Worm (Caenorhabditis elegans): Measurements from ENCODE around the gene K08D9.4.

The K08D9.4 gene

ce11 chrV:3200323-3200722 is at the start of gene K08D9.4:
Gene K08D9.4 (minus strand): TSS chrV:3200423.
- TF ChIP-seq blmp-1 (tag; optimal IDR thresholded peaks at IDR 0.05; ENCODE audit: insufficient read depth) (no peak), nhr-237 (tag; optimal IDR thresholded peaks at IDR 0.05) (no peak), ceh-16 (tag; optimal IDR thresholded peaks at IDR 0.05) (no peak), mbf-1 (tag; optimal IDR thresholded peaks at IDR 0.05) (no peak), nhr-23 (tag; optimal IDR thresholded peaks at IDR 0.05) (no peak), ceh-82 (tag; optimal IDR thresholded peaks at IDR 0.05) (no peak), ztf-4 (tag; optimal IDR thresholded peaks at IDR 0.05) (no peak), sem-4 (tag; optimal IDR thresholded peaks at IDR 0.05) (no peak), lsy-2 (tag; optimal IDR thresholded peaks at IDR 0.05) (no peak), Y55F3AM.14 (GFP tag; optimal IDR thresholded peaks at IDR 0.05) (no peak), nhr-12 (tag; optimal IDR thresholded peaks at IDR 0.05) (no peak), mab-5 (tag; optimal IDR thresholded peaks at IDR 0.05) (no peak), sma-9 (GFP tag; optimal IDR thresholded peaks at IDR 0.05) (no peak), sma-9 (tag; optimal IDR thresholded peaks at IDR 0.05) (no peak), dmd-4 (tag; optimal IDR thresholded peaks at IDR 0.05) (no peak), gmeb-1 (tag; optimal IDR thresholded peaks at IDR 0.05) (no peak), unc-55 (GFP tag; optimal IDR thresholded peaks at IDR 0.05) (no peak), peb-1 (tag; optimal IDR thresholded peaks at IDR 0.05) (no peak)

- TF ChIP-seq lsy-2 (tag; optimal IDR thresholded peaks at IDR 0.05) = no peak
- TF ChIP-seq mdl-1 (tag; optimal IDR thresholded peaks at IDR 0.05) = no peak
- TF ChIP-seq ceh-82 (tag; optimal IDR thresholded peaks at IDR 0.05) = no peak
- no peak for TF ChIP-seq fos-1 (tag; optimal IDR thresholded peaks at IDR 0.05)
- no peak for TF ChIP-seq ztf-4 (tag; optimal IDR thresholded peaks at IDR 0.05)
- no peak for TF ChIP-seq F13H6.1 (tag; optimal IDR thresholded peaks at IDR 0.05)
- no peak for TF ChIP-seq R02D3.7 (tag; optimal IDR thresholded peaks at IDR 0.05)
- TF ChIP-seq lin-39 (tag; optimal IDR thresholded peaks at IDR 0.05) = no peak
- TF ChIP-seq gmeb-1 (tag; optimal IDR thresholded peaks at IDR 0.05) = no peak
Measured at ce11 chrV:3247515-3247914, 47.3 kb upstream of the K08D9.4 start, which contains the start of gene srj-8. Gene srj-8 (plus strand): TSS chrV:3247815.

- TF ChIP-seq fos-1 (tag; optimal IDR thresholded peaks at IDR 0.05) (no peak), alr-1 (tag; optimal IDR thresholded peaks at IDR 0.05) (no peak)
Measured at ce11 chrV:3244703-3245102, 44.5 kb upstream of the K08D9.4 start, which contains the start of gene srj-7. Gene srj-7 (plus strand): TSS chrV:3245003.

ce11 chrV:3242984-3243383 is 42.8 kb upstream of the K08D9.4 start, which contains the start of gene gst-23:
Gene gst-23 (plus strand): TSS chrV:3243284.
- no peak for TF ChIP-seq nhr-21 (tag; optimal IDR thresholded peaks at IDR 0.05)
- TF ChIP-seq nhr-237 (tag; optimal IDR thresholded peaks at IDR 0.05) = no peak
- no peak for TF ChIP-seq peb-1 (tag; optimal IDR thresholded peaks at IDR 0.05)
- no peak for TF ChIP-seq mab-5 (tag; optimal IDR thresholded peaks at IDR 0.05)
- TF ChIP-seq ztf-1 (GFP tag; conservative IDR thresholded peaks at IDR 0.05) = no peak
- TF ChIP-seq sma-9 (GFP tag; optimal IDR thresholded peaks at IDR 0.05) = no peak
- TF ChIP-seq sma-9 (tag; optimal IDR thresholded peaks at IDR 0.05) = no peak
- no peak for TF ChIP-seq mdl-1 (tag; optimal IDR thresholded peaks at IDR 0.05)
- TF ChIP-seq nhr-10 (tag; optimal IDR thresholded peaks at IDR 0.05) = no peak
- TF ChIP-seq nhr-12 (tag; optimal IDR thresholded peaks at IDR 0.05) = no peak
- no peak for TF ChIP-seq unc-62 (GFP tag; optimal IDR thresholded peaks at IDR 0.05)
- no peak for TF ChIP-seq lin-11 (tag; optimal IDR thresholded peaks at IDR 0.05)
- no peak for TF ChIP-seq Y55F3AM.14 (GFP tag; optimal IDR thresholded peaks at IDR 0.05)
- TF ChIP-seq ceh-16 (tag; optimal IDR thresholded peaks at IDR 0.05) = no peak

ce11 chrV:3241175-3241574 is 41.0 kb upstream of the K08D9.4 start, which contains the start of gene srj-11:
Gene srj-11 (plus strand): TSS chrV:3241424.
- no peak for TF ChIP-seq lsy-2 (tag; optimal IDR thresholded peaks at IDR 0.05)
- TF ChIP-seq ztf-11 (tag; optimal IDR thresholded peaks at IDR 0.05) = no peak
- TF ChIP-seq mbf-1 (tag; optimal IDR thresholded peaks at IDR 0.05) = no peak
- TF ChIP-seq ceh-16 (tag; optimal IDR thresholded peaks at IDR 0.05) = no peak
- no peak for TF ChIP-seq mab-5 (tag; optimal IDR thresholded peaks at IDR 0.05)
- TF ChIP-seq C34F6.9 (tag; optimal IDR thresholded peaks at IDR 0.05) = no peak
- no peak for TF ChIP-seq nhr-129 (tag; optimal IDR thresholded peaks at IDR 0.05)
- no peak for TF ChIP-seq nhr-11 (tag; optimal IDR thresholded peaks at IDR 0.05)
- TF ChIP-seq ztf-1 (GFP tag; conservative IDR thresholded peaks at IDR 0.05) = no peak
- no peak for TF ChIP-seq sem-4 (tag; optimal IDR thresholded peaks at IDR 0.05)
- TF ChIP-seq nhr-21 (tag; optimal IDR thresholded peaks at IDR 0.05) = no peak
- no peak for TF ChIP-seq lin-11 (tag; optimal IDR thresholded peaks at IDR 0.05)
- TF ChIP-seq F13H6.1 (tag; optimal IDR thresholded peaks at IDR 0.05) = no peak
- TF ChIP-seq unc-55 (GFP tag; optimal IDR thresholded peaks at IDR 0.05) = no peak
- no peak for TF ChIP-seq unc-39 (tag; optimal IDR thresholded peaks at IDR 0.05)
